Worm (Caenorhabditis elegans) whole organism, midembryonic: Measurements from ENCODE around the gene srh-298.

ENCODE experiments used
- T22C8.4 ChIP-seq: fragments of 200-800 bp; sonication (Bioruptor generic); IDR thresholded peaks from 2 replicates; pipeline ENCODE4 v1.3.6; 2022; ENCODE audit warnings: missing genetic modification characterization, missing compliant biosample characterization
- cog-1 ChIP-seq: sonication (generic microtip); optimal IDR thresholded peaks from 2 replicates; lab custom pipeline; 2016; ENCODE audit warnings: missing genetic modification characterization, missing compliant biosample characterization
- flt-1 ChIP-seq: fragments of 200-800 bp; sonication (Bioruptor generic); IDR thresholded peaks from 2 replicates; pipeline ENCODE4 v1.3.6; 2022; ENCODE audit warnings: missing genetic modification characterization, missing compliant biosample characterization
- klf-2 ChIP-seq: fragments of 200-800 bp; sonication (Bioruptor generic); conservative IDR thresholded peaks from 2 replicates; pipeline ENCODE4 v1.3.6; 2022; ENCODE audit warnings: missing genetic modification reagents, missing genetic modification characterization, missing compliant biosample characterization
- med-1 ChIP-seq: sonication (generic microtip); optimal IDR thresholded peaks from 2 replicates; lab custom pipeline; 2017; ENCODE audit warnings: missing genetic modification characterization, mild to moderate bottlenecking, missing compliant biosample characterization, antibody characterized with exemption, missing genetic modification reagents; ENCODE audit not compliant: insufficient read depth
- ref-1 ChIP-seq: fragments of 200-800 bp; sonication (Bioruptor generic); conservative IDR thresholded peaks from 2 replicates; pipeline ENCODE4 v1.3.6; 2022; ENCODE audit warnings: missing genetic modification reagents, missing genetic modification characterization, missing compliant biosample characterization
- tab-1 ChIP-seq: fragments of 200-800 bp; sonication (Bioruptor generic); IDR thresholded peaks from 2 replicates; pipeline ENCODE4 v1.3.6; 2022; ENCODE audit warnings: missing genetic modification characterization, missing compliant biosample characterization
- ztf-23 ChIP-seq: fragments of 200-800 bp; sonication (Bioruptor generic); IDR thresholded peaks from 2 replicates; pipeline ENCODE4 v1.3.6; 2022; ENCODE audit warnings: missing genetic modification reagents, missing genetic modification characterization, missing compliant biosample characterization
- ztf-29 ChIP-seq: fragments of 200-800 bp; sonication (Bioruptor generic); IDR thresholded peaks from 2 replicates; pipeline ENCODE4 v1.3.6; 2022; ENCODE audit warnings: missing genetic modification reagents, missing genetic modification characterization, missing compliant biosample characterization

The srh-298 gene

ce11 chrV:17818567-17818966 is at the start of gene srh-298:
TSS of gene srh-298 (plus strand) at chrV:17818867.
- no peak for TF ChIP-seq ztf-29 (GFP tag; lab: Robert Waterston, UW)

- no peak for TF ChIP-seq klf-2
- no peak for TF ChIP-seq med-1 (GFP tag; lab: Kevin White, UChicago)
- TF ChIP-seq ref-1 (GFP tag; lab: Robert Waterston, UW): no peak
- TF ChIP-seq flt-1 (GFP tag; lab: Robert Waterston, UW): no peak
- TF ChIP-seq cog-1 (tag; lab: Kevin White, UChicago): no peak
- no peak for TF ChIP-seq ztf-29 (GFP tag; lab: Robert Waterston, UW)
- TF ChIP-seq ztf-23 (GFP tag; lab: Robert Waterston, UW): no peak
- TF ChIP-seq tab-1 (GFP tag; lab: Robert Waterston, UW): no peak
- TF ChIP-seq T22C8.4 (GFP tag; lab: Robert Waterston, UW): no peak
Measured at ce11 chrV:17773108-17773507, 45.6 kb upstream of the srh-298 start, which contains the start of gene sre-21. TSS of gene sre-21 (minus strand) at chrV:17773208.

DNA sequence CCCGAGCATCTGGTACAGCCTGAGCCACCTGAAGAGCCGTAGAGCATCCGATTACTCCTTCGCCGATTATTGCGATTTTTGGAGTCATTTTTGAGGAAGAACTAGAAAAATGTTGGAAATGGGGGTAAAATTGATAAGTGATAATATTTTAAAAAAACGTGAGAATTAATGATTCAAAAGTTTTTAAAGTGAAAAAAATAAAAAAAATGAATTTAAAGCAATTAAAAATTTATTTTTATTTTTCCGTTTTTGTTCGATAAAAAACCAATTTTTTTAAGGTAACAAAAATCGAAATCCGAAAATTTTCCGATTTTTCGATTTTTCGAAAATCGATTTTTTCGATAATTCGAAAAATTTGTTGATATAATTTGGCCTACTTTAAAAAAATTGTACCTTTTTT is 41.5 kb upstream of the srh-298 start, which contains the start of gene ddo-1:
Gene ddo-1 (minus strand): TSS at position 101 of the 400 bp plus-strand sequence.
- TF ChIP-seq cog-1 (tag; lab: Kevin White, UChicago): no peak
- no peak for TF ChIP-seq T22C8.4 (GFP tag; lab: Robert Waterston, UW)
- no peak for TF ChIP-seq flt-1 (GFP tag; lab: Robert Waterston, UW)
- TF ChIP-seq ref-1 (GFP tag; lab: Robert Waterston, UW): no peak
- no peak for TF ChIP-seq ztf-23 (GFP tag; lab: Robert Waterston, UW)
- no peak for TF ChIP-seq klf-2
- no peak for TF ChIP-seq tab-1 (GFP tag; lab: Robert Waterston, UW)
- no peak for TF ChIP-seq ztf-29 (GFP tag; lab: Robert Waterston, UW)
- no peak for TF ChIP-seq med-1 (GFP tag; lab: Kevin White, UChicago)

- no peak for TF ChIP-seq T22C8.4 (GFP tag; lab: Robert Waterston, UW)
- no peak for TF ChIP-seq tab-1 (GFP tag; lab: Robert Waterston, UW)
- no peak for TF ChIP-seq ref-1 (GFP tag; lab: Robert Waterston, UW)
- no peak for TF ChIP-seq cog-1 (tag; lab: Kevin White, UChicago)
- TF ChIP-seq ztf-29 (GFP tag; lab: Robert Waterston, UW): no peak
- TF ChIP-seq med-1 (GFP tag; lab: Kevin White, UChicago): no peak
- no peak for TF ChIP-seq ztf-23 (GFP tag; lab: Robert Waterston, UW)
- TF ChIP-seq klf-2: no peak
- TF ChIP-seq flt-1 (GFP tag; lab: Robert Waterston, UW): no peak
Measured at ce11 chrV:17777624-17778023, 41.0 kb upstream of the srh-298 start, which contains the start of gene C47A10.12. TSS of gene C47A10.12 (plus strand) at chrV:17777924.

- TF ChIP-seq med-1 (GFP tag; lab: Kevin White, UChicago): no peak
- no peak for TF ChIP-seq T22C8.4 (GFP tag; lab: Robert Waterston, UW)
- TF ChIP-seq ref-1 (GFP tag; lab: Robert Waterston, UW): no peak
- TF ChIP-seq ztf-23 (GFP tag; lab: Robert Waterston, UW): no peak
- TF ChIP-seq klf-2: no peak
- no peak for TF ChIP-seq flt-1 (GFP tag; lab: Robert Waterston, UW)
- TF ChIP-seq cog-1 (tag; lab: Kevin White, UChicago): no peak
- no peak for TF ChIP-seq tab-1 (GFP tag; lab: Robert Waterston, UW)
- TF ChIP-seq ztf-29 (GFP tag; lab: Robert Waterston, UW): no peak
Measured at ce11 chrV:17780285-17780684, 38.4 kb upstream of the srh-298 start.

- TF ChIP-seq med-1 (GFP tag; lab: Kevin White, UChicago) (no peak), T22C8.4 (GFP tag; lab: Robert Waterston, UW) (no peak), ztf-29 (GFP tag; lab: Robert Waterston, UW) (no peak), klf-2 (no peak), tab-1 (GFP tag; lab: Robert Waterston, UW) (no peak), flt-1 (GFP tag; lab: Robert Waterston, UW) (no peak), ref-1 (GFP tag; lab: Robert Waterston, UW) (no peak), ztf-23 (GFP tag; lab: Robert Waterston, UW) (no peak), cog-1 (tag; lab: Kevin White, UChicago) (no peak)
Measured at ce11 chrV:17783542-17783941, 35.1 kb upstream of the srh-298 start, which contains the start of gene srab-12. TSS of gene srab-12 (minus strand) at chrV:17783642.

- TF ChIP-seq med-1 (GFP tag; lab: Kevin White, UChicago) (no peak), ref-1 (GFP tag; lab: Robert Waterston, UW) (no peak), cog-1 (tag; lab: Kevin White, UChicago) (no peak), T22C8.4 (GFP tag; lab: Robert Waterston, UW) (no peak), klf-2 (no peak), ztf-23 (GFP tag; lab: Robert Waterston, UW) (no peak), flt-1 (GFP tag; lab: Robert Waterston, UW) (no peak), ztf-29 (GFP tag; lab: Robert Waterston, UW) (no peak), tab-1 (GFP tag; lab: Robert Waterston, UW) (no peak)
Measured at ce11 chrV:17784363-17784762, 34.3 kb upstream of the srh-298 start.

DNA sequence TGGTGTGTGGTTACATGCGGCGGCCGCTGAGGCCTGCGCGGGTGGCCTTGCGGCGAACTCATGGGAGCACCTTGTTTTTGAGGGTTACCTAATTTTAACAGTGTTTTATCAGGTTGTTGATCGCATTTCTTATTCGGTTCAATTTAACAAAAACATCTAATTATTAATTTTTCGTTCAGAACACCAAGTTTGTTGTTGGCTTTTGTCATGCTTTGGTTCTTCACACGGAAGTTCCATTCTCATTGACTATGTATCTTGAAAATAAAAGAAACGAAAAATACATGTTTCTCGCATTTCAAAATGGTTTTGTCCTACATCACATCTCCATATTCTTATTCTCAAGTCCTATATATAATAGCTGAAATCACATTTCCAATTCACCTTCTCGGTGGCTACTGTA is 28.5 kb upstream of the srh-298 start, which contains the start of gene srh-290:
Gene srh-290 (plus strand): TSS at position 301 of the 400 bp plus-strand sequence.
- TF ChIP-seq klf-2 (no peak), ref-1 (GFP tag; lab: Robert Waterston, UW) (no peak), ztf-29 (GFP tag; lab: Robert Waterston, UW) (no peak), flt-1 (GFP tag; lab: Robert Waterston, UW) (no peak), T22C8.4 (GFP tag; lab: Robert Waterston, UW) (no peak), tab-1 (GFP tag; lab: Robert Waterston, UW) (no peak), cog-1 (tag; lab: Kevin White, UChicago) (no peak), med-1 (GFP tag; lab: Kevin White, UChicago) (no peak), ztf-23 (GFP tag; lab: Robert Waterston, UW) (no peak)

DNA sequence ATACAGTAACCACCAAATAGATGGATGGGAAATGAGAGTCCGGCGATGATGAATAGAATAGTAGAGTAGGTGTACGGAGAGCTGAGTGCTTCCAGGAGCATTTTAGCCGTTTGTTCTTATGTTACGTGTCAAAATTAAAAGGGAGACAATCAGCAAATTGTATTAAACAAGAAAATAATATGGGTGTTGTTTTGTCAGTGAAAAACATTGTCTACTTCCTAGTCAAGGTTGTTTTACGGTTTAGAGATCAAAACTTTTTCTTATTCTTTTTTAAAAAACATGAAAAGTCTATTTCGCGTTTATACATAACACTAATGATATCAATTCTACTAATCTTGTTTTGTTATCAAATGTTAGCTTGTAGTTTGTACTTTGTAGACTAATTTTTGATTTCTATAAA is 24.7 kb upstream of the srh-298 start, which contains the start of gene srh-289:
Gene srh-289 (minus strand): TSS at position 101 of the 400 bp plus-strand sequence.
- no peak for TF ChIP-seq T22C8.4 (GFP tag; lab: Robert Waterston, UW)
- TF ChIP-seq ztf-29 (GFP tag; lab: Robert Waterston, UW): no peak
- TF ChIP-seq ztf-23 (GFP tag; lab: Robert Waterston, UW): no peak
- no peak for TF ChIP-seq ref-1 (GFP tag; lab: Robert Waterston, UW)
- no peak for TF ChIP-seq flt-1 (GFP tag; lab: Robert Waterston, UW)
- TF ChIP-seq cog-1 (tag; lab: Kevin White, UChicago): no peak
- no peak for TF ChIP-seq tab-1 (GFP tag; lab: Robert Waterston, UW)
- TF ChIP-seq klf-2: no peak
- TF ChIP-seq med-1 (GFP tag; lab: Kevin White, UChicago): no peak
